Fruit fly (Drosophila melanogaster): ENCODE data around the gene Ssdp.

The Ssdp gene

DNA sequence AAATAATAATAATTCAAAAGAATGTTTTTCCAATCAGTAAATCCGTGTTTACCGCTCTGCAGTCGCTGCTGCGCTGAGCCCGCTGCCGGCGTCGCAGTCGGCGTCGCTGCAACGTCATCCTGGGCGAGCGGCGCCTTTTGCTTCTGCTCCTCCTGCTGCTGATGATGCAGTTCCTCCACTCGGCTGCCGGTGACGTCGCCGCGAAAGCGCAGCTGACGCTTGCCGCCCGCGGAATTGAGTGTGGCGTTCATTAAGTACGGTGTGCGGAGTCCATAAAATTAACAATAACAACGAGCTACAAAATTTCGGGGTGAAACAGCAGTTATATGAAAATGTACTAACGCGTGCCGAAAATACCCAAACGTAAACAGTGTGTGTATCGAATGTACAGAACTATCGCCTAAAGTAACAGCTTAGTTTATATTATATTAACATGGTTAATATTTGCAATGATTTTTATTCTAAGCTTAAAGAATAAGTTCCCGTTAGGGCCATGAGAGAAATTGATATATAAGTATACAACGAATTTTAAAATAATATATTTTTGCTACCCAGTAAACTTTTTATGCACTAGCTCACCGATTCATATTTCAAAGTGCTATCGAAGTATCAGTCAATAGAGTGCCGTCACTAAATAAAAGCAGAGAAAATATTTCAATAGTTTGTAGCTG, 35.2 kb downstream of the Ssdp start, which contains the start of the genes CG7218 and Cbp20 (continued):
- TF ChIP-seq CG7745 (tag; optimal IDR thresholded peaks at IDR 0.05) (no peak), lab (GFP tag; optimal IDR thresholded peaks at IDR 0.05) (peak; percentile 82), CG12104 (GFP tag; optimal IDR thresholded peaks at IDR 0.05) (no peak), Usf (GFP tag; optimal IDR thresholded peaks at IDR 0.05) (peak; percentile 18), Pdp1 (GFP tag; optimal IDR thresholded peaks at IDR 0.05) (peak; percentile 58 to 71), Doc3 (GFP tag; IDR thresholded peaks at IDR 0.05; ENCODE audit: partially characterized antibody) (peak; percentile 88), MBD-R2 (GFP tag; IDR thresholded peaks at IDR 0.05) (peak; percentile 83), ranshi (GFP tag; IDR thresholded peaks at IDR 0.05) (peak; percentile 78), gce (GFP tag; IDR thresholded peaks at IDR 0.05) (no peak; the same call in 2 of the 3 replicates), gcm2 (GFP tag; optimal IDR thresholded peaks at IDR 0.05) (no peak), Hey (tag; optimal IDR thresholded peaks at IDR 0.05) (no peak), pum (GFP tag; optimal IDR thresholded peaks at IDR 0.05) (peak; percentile 41), CG6791 (GFP tag; IDR thresholded peaks at IDR 0.05; ENCODE audit: partially characterized antibody) (peak; percentile 68), Bteb2 (GFP tag; optimal IDR thresholded peaks at IDR 0.05) (peak; percentile 68), tll (GFP tag; optimal IDR thresholded peaks at IDR 0.05) (peak in 1 of 2 experiments; percentile 47), dm (GFP tag; optimal IDR thresholded peaks at IDR 0.05) (peak; percentile 45), CG15601 (tag; optimal IDR thresholded peaks at IDR 0.05) (peak; percentile 64), CG15696 (tag; optimal IDR thresholded peaks at IDR 0.05) (peak; percentile 49), CG2875 (GFP tag; optimal IDR thresholded peaks at IDR 0.05) (no peak), HLH3B (GFP tag; IDR thresholded peaks at IDR 0.05) (peak; percentile 68), CG1602 (GFP tag; optimal IDR thresholded peaks at IDR 0.05) (peak; percentile 87), CG4707 (GFP tag; optimal IDR thresholded peaks at IDR 0.05) (no peak), CG10274 (GFP tag; optimal IDR thresholded peaks at IDR 0.05) (no peak), sqz (GFP tag; optimal IDR thresholded peaks at IDR 0.05) (no peak), zf30C (GFP tag; optimal IDR thresholded peaks at IDR 0.05) (no peak), bigmax (GFP tag; optimal IDR thresholded peaks at IDR 0.05) (no peak), CG10321 (GFP tag; IDR thresholded peaks at IDR 0.05) (0 out of 2 replicates have a peak, but pooled peaks have one; percentile 33), CG9727 (GFP tag; optimal IDR thresholded peaks at IDR 0.05) (peak; percentile 59), gfzf (GFP tag; optimal IDR thresholded peaks at IDR 0.05) (peak; percentile 73), zfh2 (GFP tag; optimal IDR thresholded peaks at IDR 0.05) (peak; percentile 70), CG2202 (tag; optimal IDR thresholded peaks at IDR 0.05) (no peak), peb (GFP tag; IDR thresholded peaks at IDR 0.05) (peak; percentile 25; the same call in 1 of the 2 replicates), H15 (GFP tag; IDR thresholded peaks at IDR 0.05) (peak; percentile 65; the same call in 1 of the 3 replicates), Blimp-1 (GFP tag; optimal IDR thresholded peaks at IDR 0.05) (peak; percentile 54), sug (tag; optimal IDR thresholded peaks at IDR 0.05) (peak; percentile 76), CG4854 (GFP tag; optimal IDR thresholded peaks at IDR 0.05) (peak; percentile 26), HmgZ (tag; optimal IDR thresholded peaks at IDR 0.05) (peak; percentile 65), CG30403 (GFP tag; optimal IDR thresholded peaks at IDR 0.05) (peak; percentile 83), pan (optimal IDR thresholded peaks at IDR 0.05) (no peak), pan (GFP tag; optimal IDR thresholded peaks at IDR 0.05 in 1 of 2, IDR thresholded peaks at IDR 0.05 in 1 of 2) (peak in 1 of 2 experiments; percentile 82), CG9797 (GFP tag; optimal IDR thresholded peaks at IDR 0.05) (peak; percentile 73), nmo (GFP tag; optimal IDR thresholded peaks at IDR 0.05) (peak; percentile 73), hkb (optimal IDR thresholded peaks at IDR 0.05) (no peak), hkb (GFP tag; IDR thresholded peaks at IDR 0.05) (peak; percentile 59), sr (GFP tag; IDR thresholded peaks at IDR 0.05) (no peak), sisA (GFP tag; IDR thresholded peaks at IDR 0.05) (peak; percentile 68), CG3163 (GFP tag; optimal IDR thresholded peaks at IDR 0.05) (peak; percentile 9), cwo (GFP tag; optimal IDR thresholded peaks at IDR 0.05) (peak; percentile 49), Dll (GFP tag; IDR thresholded peaks at IDR 0.05; ENCODE audit: partially characterized antibody) (peak; percentile 96)

All from whole organism, embryonic.